Worm (Caenorhabditis elegans) whole organism, L4 larva: Measurements from ENCODE around the gene nifk-1.

ENCODE experiments used
- D1046.2 ChIP-seq: fragments of 200-800 bp; sonication (Bioruptor generic); IDR thresholded peaks from 2 replicates; pipeline ENCODE4 v1.3.6; 2022; ENCODE audit warnings: missing genetic modification characterization, missing compliant biosample characterization
- nhr-11 ChIP-seq: fragments of 150-350 bp; optimal IDR thresholded peaks from 2 replicates; lab custom pipeline; 2014; ENCODE audit warnings: missing biosample characterization, missing genetic modification characterization
- pha-4 ChIP-seq, 2 experiments: fragments of 150-350 bp in 1 of 2; fragments of 200-800 bp in 1 of 2; sonication (Bioruptor generic) in 1 of 2; IDR thresholded peaks in 1 of 2; optimal IDR thresholded peaks in 1 of 2; 2 replicates each; pipeline versions ENCODE4 v1.3.6 to Lab custom; 2014 to 2022; ENCODE audit warnings: missing genetic modification characterization in 2 of 2, missing genetic modification reagents in 2 of 2, missing biosample characterization in 1 of 2, missing compliant biosample characterization in 1 of 2
- unc-39 ChIP-seq: sonication (generic microtip); optimal IDR thresholded peaks from 2 replicates; lab custom pipeline; 2017; ENCODE audit warnings: missing biosample characterization, missing genetic modification characterization
- unc-62 ChIP-seq, 3 experiments: fragments of 150-350 bp in 1 of 3; sonication (generic microtip); optimal IDR thresholded peaks in 2 of 3; peaks in 1 of 3; 1 replicate in 1 of 3; 2 replicates in 2 of 3; lab custom pipeline; 2014 to 2017; ENCODE audit warnings: missing biosample characterization in 3 of 3, missing genetic modification characterization in 3 of 3, missing genetic modification reagents in 3 of 3, missing genotype in 1 of 3
- ztf-11 ChIP-seq: fragments of 150-350 bp; optimal IDR thresholded peaks from 2 replicates; lab custom pipeline; 2014; ENCODE audit warnings: missing biosample characterization, missing genetic modification characterization

- TF ChIP-seq D1046.2 (GFP tag; lab: Robert Waterston, UW) (no peak), unc-62 (GFP tag; optimal IDR thresholded peaks at IDR 0.05 in 1 of 2; lab: Kevin White, UChicago) (peak in 1 of 2 experiments; percentile 5), unc-62 (tag; optimal IDR thresholded peaks at IDR 0.05; lab: Kevin White, UChicago) (no peak), nhr-11 (tag; lab: Kevin White, UChicago) (no peak), pha-4 (GFP tag; IDR thresholded peaks at IDR 0.05; lab: Robert Waterston, UW) (no peak), pha-4 (tag; optimal IDR thresholded peaks at IDR 0.05; lab: Kevin White, UChicago) (no peak), unc-39 (tag; lab: Kevin White, UChicago) (no peak), ztf-11 (tag; lab: Kevin White, UChicago) (no peak)
These were observed 12.1 kb upstream of the nifk-1 start, which contains the start of gene pgap-2 for ce11 chrIII:4705207-4705606.
